Fruit fly (Drosophila melanogaster): Measurements from ENCODE around the gene CG13857.

Gene CG13857

DNA sequence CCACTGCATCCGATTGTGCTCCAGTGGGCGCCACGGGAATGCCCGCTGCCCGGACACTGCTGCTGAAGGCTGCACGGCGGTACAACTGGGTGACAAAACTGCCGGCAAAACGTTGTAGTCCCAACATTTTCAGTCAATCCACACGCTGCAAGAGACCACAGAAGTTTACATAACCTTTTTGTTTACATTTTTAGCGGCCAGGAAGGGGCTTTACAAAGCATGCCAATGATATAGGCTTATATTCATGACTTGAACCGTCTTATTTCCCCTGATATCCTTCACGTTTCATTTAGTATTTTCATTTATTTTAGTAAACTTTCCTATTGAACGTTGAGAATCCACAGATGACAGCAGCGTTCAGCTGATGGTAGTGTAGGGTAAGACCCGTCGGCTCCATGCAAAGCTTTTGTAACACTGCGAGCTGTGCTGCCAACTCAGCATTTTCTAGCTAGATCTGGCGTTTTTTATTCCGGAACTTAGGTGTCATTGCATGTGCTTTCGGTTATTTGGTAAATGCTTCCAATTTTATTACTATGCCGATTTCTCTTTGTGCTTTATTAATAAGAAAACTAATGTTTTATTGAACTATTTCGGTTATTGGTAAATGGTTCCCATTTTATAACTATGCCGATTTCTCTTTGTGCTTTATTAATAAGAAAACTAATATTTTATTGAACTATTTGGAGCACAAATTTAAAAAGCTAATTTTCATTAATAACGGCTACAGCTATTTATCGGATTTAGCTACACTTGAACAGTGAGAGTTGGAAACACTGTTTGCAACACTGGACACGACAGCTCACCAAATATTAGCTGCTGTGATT is 16.8 kb upstream of the CG13857 start, which contains the start of the genes CG13850 and lqfR (continued):
- TF ChIP-seq CG18262 (tag; optimal IDR thresholded peaks at IDR 0.05) (peak; percentile 76), dpn (GFP tag; optimal IDR thresholded peaks at IDR 0.05) (peak; percentile 84 to 88), CG6813 (GFP tag; optimal IDR thresholded peaks at IDR 0.05) (no peak), stc (GFP tag; IDR thresholded peaks at IDR 0.05) (no peak; the same call in 1 of the 2 replicates), bsh (GFP tag; optimal IDR thresholded peaks at IDR 0.05) (peak in 1 of 2 experiments; percentile 38), zf30C (GFP tag; optimal IDR thresholded peaks at IDR 0.05) (no peak), pnt (GFP tag; optimal IDR thresholded peaks at IDR 0.05) (peak; percentile 61), Dip3 (GFP tag; optimal IDR thresholded peaks at IDR 0.05) (peak; percentile 80), Rfx (GFP tag; IDR thresholded peaks at IDR 0.05) (peak; percentile 86), pita (GFP tag; optimal IDR thresholded peaks at IDR 0.05) (no peak), Hr3 (GFP tag; optimal IDR thresholded peaks at IDR 0.05) (peak; percentile 84), lab (GFP tag; optimal IDR thresholded peaks at IDR 0.05) (peak; percentile 76), E2f1 (GFP tag; IDR thresholded peaks at IDR 0.05) (0 out of 2 replicates have a peak, but pooled peaks have one; percentile 17), CG2129 (GFP tag; IDR thresholded peaks at IDR 0.05; ENCODE audit: partially characterized antibody) (no peak), Bgb (GFP tag; IDR thresholded peaks at IDR 0.05; ENCODE audit: partially characterized antibody) (no peak), CG17328 (GFP tag; IDR thresholded peaks at IDR 0.05) (no peak), CG9876 (GFP tag; optimal IDR thresholded peaks at IDR 0.05) (peak; percentile 78), Atf-2 (GFP tag; optimal IDR thresholded peaks at IDR 0.05) (peak; percentile 75), zfh1 (GFP tag; IDR thresholded peaks at IDR 0.05) (peak; percentile 14; the same call in 1 of the 3 replicates), CG12155 (GFP tag; optimal IDR thresholded peaks at IDR 0.05) (peak; percentile 77), CkIIα-i1 (GFP tag; IDR thresholded peaks at IDR 0.05) (no peak), gt (GFP tag; IDR thresholded peaks at IDR 0.05) (no peak), grau (tag; optimal IDR thresholded peaks at IDR 0.05) (peak; percentile 75), D (optimal IDR thresholded peaks at IDR 0.05) (no peak), D (GFP tag; optimal IDR thresholded peaks at IDR 0.05) (peak; percentile 64), twi (tag; optimal IDR thresholded peaks at IDR 0.05) (peak; percentile 57), tup (GFP tag; optimal IDR thresholded peaks at IDR 0.05) (peak; percentile 48), CG3065 (GFP tag; optimal IDR thresholded peaks at IDR 0.05) (peak; percentile 21), tna (GFP tag; IDR thresholded peaks at IDR 0.05; ENCODE audit: partially characterized antibody) (no peak), H15 (GFP tag; IDR thresholded peaks at IDR 0.05) (no peak; the same call in 1 of the 3 replicates), CG2712 (tag; optimal IDR thresholded peaks at IDR 0.05) (peak; percentile 43), pho (GFP tag; optimal IDR thresholded peaks at IDR 0.05) (peak; percentile 86), NfI (GFP tag; optimal IDR thresholded peaks at IDR 0.05) (peak; percentile 75), HLH4C (GFP tag; IDR thresholded peaks at IDR 0.05; ENCODE audit: partially characterized antibody) (no peak), CG5245 (GFP tag; optimal IDR thresholded peaks at IDR 0.05) (peak; percentile 65), grn (GFP tag; optimal IDR thresholded peaks at IDR 0.05) (no peak), CG34376 (GFP tag; optimal IDR thresholded peaks at IDR 0.05) (peak; percentile 66), Blimp-1 (GFP tag; optimal IDR thresholded peaks at IDR 0.05) (no peak), slbo (GFP tag; IDR thresholded peaks at IDR 0.05) (peak; percentile 79), CG2199 (GFP tag; IDR thresholded peaks at IDR 0.05) (no peak), Meics (GFP tag; optimal IDR thresholded peaks at IDR 0.05) (peak; percentile 71), CG15011 (GFP tag; optimal IDR thresholded peaks at IDR 0.05) (peak; percentile 58), CG8944 (GFP tag; optimal IDR thresholded peaks at IDR 0.05) (peak; percentile 72), Myb (GFP tag; optimal IDR thresholded peaks at IDR 0.05) (peak; percentile 83), rib (GFP tag; IDR thresholded peaks at IDR 0.05) (0 out of 2 replicates have a peak, but pooled peaks have one; percentile 39), MTF-1 (GFP tag; optimal IDR thresholded peaks at IDR 0.05; ENCODE audit: borderline replicate concordance) (no peak), org-1 (GFP tag; optimal IDR thresholded peaks at IDR 0.05) (peak; percentile 45), gce (GFP tag; IDR thresholded peaks at IDR 0.05) (no peak), Opbp (GFP tag; IDR thresholded peaks at IDR 0.05; ENCODE audit: partially characterized antibody) (no peak)
